Worm (Caenorhabditis elegans): ENCODE results near the gene Y69A2AR.32.

The Y69A2AR.32 gene

ce11 chrIV:2610409-2610808, at the start of gene Y69A2AR.32:
Y69A2AR.32 (plus strand) TSS chrIV:2610436.
- no peak for TF ChIP-seq mml-1 (tag; optimal IDR thresholded peaks at IDR 0.05)
- no peak for TF ChIP-seq nhr-237 (tag; optimal IDR thresholded peaks at IDR 0.05)
- no peak for TF ChIP-seq fkh-2 (tag; optimal IDR thresholded peaks at IDR 0.05)
- TF ChIP-seq ceh-82 (tag; optimal IDR thresholded peaks at IDR 0.05), result no peak
- TF ChIP-seq nhr-11 (tag; optimal IDR thresholded peaks at IDR 0.05), result no peak
- no peak for TF ChIP-seq fos-1 (tag; optimal IDR thresholded peaks at IDR 0.05)
- no peak for TF ChIP-seq snpc-4 (tag; optimal IDR thresholded peaks at IDR 0.05)
- no peak for TF ChIP-seq lin-15B (tag; optimal IDR thresholded peaks at IDR 0.05)
- TF ChIP-seq unc-62 (GFP tag; optimal IDR thresholded peaks at IDR 0.05), result no peak
- TF ChIP-seq nhr-12 (tag; optimal IDR thresholded peaks at IDR 0.05), result no peak
- no peak for TF ChIP-seq ceh-28 (tag; optimal IDR thresholded peaks at IDR 0.05)
- no peak for TF ChIP-seq eor-1 (tag; optimal IDR thresholded peaks at IDR 0.05)
- no peak for TF ChIP-seq ZK546.5 (tag; optimal IDR thresholded peaks at IDR 0.05)
- no peak for TF ChIP-seq lsy-12 (tag; optimal IDR thresholded peaks at IDR 0.05)

ce11 chrIV:2561358-2561757, 48.9 kb upstream of the Y69A2AR.32 start, which contains the start of gene Y69A2AR.46:
Y69A2AR.46 (plus strand) TSS chrIV:2561658.
- no peak for TF ChIP-seq nhr-23 (tag; optimal IDR thresholded peaks at IDR 0.05)
- TF ChIP-seq skn-1 (tag; optimal IDR thresholded peaks at IDR 0.05), result no peak
- no peak for TF ChIP-seq mml-1 (tag; optimal IDR thresholded peaks at IDR 0.05)
- no peak for TF ChIP-seq nhr-25 (tag; optimal IDR thresholded peaks at IDR 0.05)
- TF ChIP-seq lin-15B (tag; optimal IDR thresholded peaks at IDR 0.05), result no peak
- no peak for TF ChIP-seq unc-62 (GFP tag; optimal IDR thresholded peaks at IDR 0.05)
- TF ChIP-seq snpc-4 (tag; optimal IDR thresholded peaks at IDR 0.05), result no peak
- TF ChIP-seq nhr-76 (tag; optimal IDR thresholded peaks at IDR 0.05), result no peak
- no peak for TF ChIP-seq nhr-28 (tag; optimal IDR thresholded peaks at IDR 0.05)
- TF ChIP-seq lsy-12 (tag; optimal IDR thresholded peaks at IDR 0.05), result no peak
- no peak for TF ChIP-seq eor-1 (tag; optimal IDR thresholded peaks at IDR 0.05)
- no peak for TF ChIP-seq hmg-11 (tag; optimal IDR thresholded peaks at IDR 0.05)

- TF ChIP-seq nhr-237 (tag; optimal IDR thresholded peaks at IDR 0.05) (no peak), lin-39 (tag; optimal IDR thresholded peaks at IDR 0.05) (no peak), ceh-16 (tag; optimal IDR thresholded peaks at IDR 0.05) (no peak), zag-1 (tag; optimal IDR thresholded peaks at IDR 0.05) (no peak), elt-3 (tag; optimal IDR thresholded peaks at IDR 0.05) (no peak), ama-1 (optimal IDR thresholded peaks at IDR 0.05) (no peak), pha-4 (tag; optimal IDR thresholded peaks at IDR 0.05) (no peak), fkh-10 (GFP tag; optimal IDR thresholded peaks at IDR 0.05) (no peak), nhr-23 (tag; optimal IDR thresholded peaks at IDR 0.05) (no peak)
These were observed 48.2 kb upstream of the Y69A2AR.32 start, which contains the start of gene Y69A2AR.50 for ce11 chrIV:2562071-2562470. Y69A2AR.50 (plus strand) TSS chrIV:2562371.

DNA sequence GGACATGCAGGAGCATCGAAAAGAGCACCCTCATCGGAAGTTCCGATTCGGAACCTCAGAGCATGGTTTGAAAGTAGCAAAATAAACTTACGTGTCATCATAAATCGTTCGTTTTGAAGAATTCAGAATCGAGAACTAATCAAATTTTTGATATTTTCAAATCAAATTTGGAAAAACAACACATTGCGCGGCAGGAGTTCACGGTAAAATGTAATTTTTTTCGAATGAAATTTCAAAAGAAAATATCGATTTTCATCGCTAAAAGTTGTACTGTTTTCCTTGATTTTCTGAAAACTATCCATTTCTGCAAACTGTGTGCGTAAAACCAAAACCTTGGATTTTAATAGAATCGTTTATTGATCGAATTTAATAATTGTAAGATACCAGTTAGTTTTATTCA, 46.3 kb upstream of the Y69A2AR.32 start, which contains the start of gene Y69A2AR.24:
Y69A2AR.24 (minus strand) TSS at position 101 of the 400 bp plus-strand sequence.
- TF ChIP-seq pha-4 (tag; optimal IDR thresholded peaks at IDR 0.05) (no peak), nhr-11 (tag; optimal IDR thresholded peaks at IDR 0.05) (no peak), nhr-77 (tag; optimal IDR thresholded peaks at IDR 0.05) (no peak), ceh-9 (tag; optimal IDR thresholded peaks at IDR 0.05) (no peak)

- TF ChIP-seq daf-12 (tag; optimal IDR thresholded peaks at IDR 0.05), result no peak
- TF ChIP-seq egl-27 (tag; optimal IDR thresholded peaks at IDR 0.05), result no peak
- no peak for TF ChIP-seq pqm-1 (tag; optimal IDR thresholded peaks at IDR 0.05)
- no peak for TF ChIP-seq tbx-2 (tag; optimal IDR thresholded peaks at IDR 0.05)
- TF ChIP-seq R02D3.7 (tag; optimal IDR thresholded peaks at IDR 0.05), result no peak
- no peak for TF ChIP-seq nhr-76 (tag; optimal IDR thresholded peaks at IDR 0.05)
- no peak for TF ChIP-seq ceh-82 (tag; optimal IDR thresholded peaks at IDR 0.05)
These were observed 42.0 kb upstream of the Y69A2AR.32 start, which contains the start of the genes Y69A2AR.25 and Y69A2AR.12 for ce11 chrIV:2568267-2568666. Y69A2AR.25 (minus strand) TSS chrIV:2568367. Y69A2AR.12 (plus strand) TSS chrIV:2568614.

DNA sequence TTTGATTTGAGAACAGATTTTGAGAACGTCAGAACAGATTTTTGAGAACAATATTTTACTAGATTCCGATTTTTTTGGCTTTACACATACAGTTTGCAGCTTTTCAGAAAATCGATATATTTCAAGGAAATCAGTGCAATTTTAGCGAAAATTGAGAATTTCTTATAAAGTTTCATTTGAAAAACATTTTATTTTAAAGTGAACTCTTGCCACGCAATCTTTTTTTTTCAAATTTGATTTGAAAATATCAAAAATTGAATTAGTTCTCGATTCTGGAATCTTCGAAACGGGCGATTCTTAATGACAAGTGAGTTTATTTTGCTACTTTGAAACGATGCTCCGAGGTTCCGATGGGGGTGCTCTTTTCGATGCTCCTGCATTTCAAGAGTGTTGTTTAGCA, 38.1 kb upstream of the Y69A2AR.32 start, which contains the start of gene Y69A2AR.51:
Y69A2AR.51 (plus strand) TSS at position 301 of the 400 bp plus-strand sequence.
- no peak for TF ChIP-seq tbx-2 (tag; optimal IDR thresholded peaks at IDR 0.05)
- no peak for TF ChIP-seq jun-1 (tag; optimal IDR thresholded peaks at IDR 0.05)
- TF ChIP-seq fkh-10 (GFP tag; optimal IDR thresholded peaks at IDR 0.05), result no peak
- TF ChIP-seq ceh-28 (tag; optimal IDR thresholded peaks at IDR 0.05), result no peak
- TF ChIP-seq daf-12 (tag; optimal IDR thresholded peaks at IDR 0.05), result no peak
- no peak for TF ChIP-seq elt-3 (tag; optimal IDR thresholded peaks at IDR 0.05)
- no peak for TF ChIP-seq egl-5 (tag; optimal IDR thresholded peaks at IDR 0.05)

All from whole organism, L3 larva.